Fruit fly (Drosophila melanogaster): ENCODE results near the gene tgy.

- TF ChIP-seq Clk (GFP tag; optimal IDR thresholded peaks at IDR 0.05) (no peak), CG7045 (GFP tag; optimal IDR thresholded peaks at IDR 0.05) (no peak), cnc (optimal IDR thresholded peaks at IDR 0.05) (no peak), pad (GFP tag; optimal IDR thresholded peaks at IDR 0.05) (no peak), toe (GFP tag; optimal IDR thresholded peaks at IDR 0.05) (no peak)
These were observed 43.9 kb downstream of the tgy start, which contains the start of gene CG7423 for dm6 chrX:19083190-19083589.

Measured in whole organism, adult.